Fruit fly (Drosophila melanogaster) whole organism, pupa: ENCODE results near the gene CG11398.

ENCODE experiments used
- CG13204 ChIP-seq: fragments of 200-800 bp; sonication (Bioruptor generic); optimal IDR thresholded peaks from 2 replicates; lab custom pipeline; 2018; ENCODE audit warnings: missing biosample characterization, mild to moderate bottlenecking, missing genetic modification characterization, moderate library complexity
- CG32121 ChIP-seq: fragments of 200-800 bp; sonication (Bioruptor generic); IDR thresholded peaks from 2 replicates; pipeline ENCODE4 v1.3.6; 2022; ENCODE audit warnings: missing biosample characterization, missing genetic modification characterization
- CG8159 ChIP-seq: fragments of 200-800 bp; sonication (Bioruptor generic); optimal IDR thresholded peaks from 3 replicates; lab custom pipeline; 2018; ENCODE audit warnings: missing biosample characterization, mild to moderate bottlenecking, missing genetic modification characterization, moderate library complexity
- CG8301 ChIP-seq: fragments of 200-800 bp; sonication (Bioruptor generic); optimal IDR thresholded peaks from 2 replicates; lab custom pipeline; 2018; ENCODE audit warnings: missing biosample characterization, mild to moderate bottlenecking, missing genetic modification characterization
- CG9948 ChIP-seq: fragments of 200-800 bp; sonication (Bioruptor generic); optimal IDR thresholded peaks from 2 replicates; lab custom pipeline; 2018; ENCODE audit warnings: missing biosample characterization, mild to moderate bottlenecking, missing genetic modification characterization, moderate library complexity
- EcR ChIP-seq: fragments of 200-800 bp; sonication (Bioruptor generic); optimal IDR thresholded peaks from 3 replicates; lab custom pipeline; 2019; ENCODE audit warnings: missing biosample characterization, missing genetic modification characterization, mild to moderate bottlenecking, moderate library complexity, missing genetic modification reagents
- Ets98B ChIP-seq: fragments of 200-800 bp; sonication (Bioruptor generic); IDR thresholded peaks from 2 replicates; pipeline ENCODE4 v1.3.6; 2022; ENCODE audit warnings: missing biosample characterization, missing genetic modification characterization
- Pif1A ChIP-seq: fragments of 200-800 bp; sonication (Bioruptor generic); optimal IDR thresholded peaks from 3 replicates; lab custom pipeline; 2016; ENCODE audit warnings: missing biosample characterization, missing genetic modification characterization
- Pif1B ChIP-seq: fragments of 200-800 bp; sonication (Bioruptor generic); optimal IDR thresholded peaks from 3 replicates; lab custom pipeline; 2016; ENCODE audit warnings: missing biosample characterization, missing genetic modification characterization
- gl ChIP-seq: fragments of 200-800 bp; sonication (Bioruptor generic); optimal IDR thresholded peaks from 2 replicates; lab custom pipeline; 2018; ENCODE audit warnings: missing biosample characterization, mild to moderate bottlenecking, missing genetic modification characterization
- rn ChIP-seq: fragments of 200-800 bp; sonication (Bioruptor generic); IDR thresholded peaks from 2 replicates; pipeline ENCODE4 v1.3.6; 2022; ENCODE audit warnings: missing biosample characterization, missing genetic modification characterization

- TF ChIP-seq Pif1B (GFP tag; lab: Kevin White, UChicago), result no peak
- no peak for TF ChIP-seq CG8301 (tag; lab: Kevin White, UChicago)
- TF ChIP-seq Pif1A, result no peak
- TF ChIP-seq Ets98B (GFP tag; lab: Robert Waterston, UW), result no peak
- no peak for TF ChIP-seq EcR (GFP tag; lab: Kevin White, UChicago)
- TF ChIP-seq CG8159 (tag; lab: Kevin White, UChicago), result no peak
- TF ChIP-seq CG32121, result no peak
- no peak for TF ChIP-seq CG13204 (GFP tag; lab: Kevin White, UChicago)
- TF ChIP-seq CG9948 (tag; lab: Kevin White, UChicago), result no peak
- TF ChIP-seq rn (GFP tag; lab: Robert Waterston, UW), result no peak
- TF ChIP-seq gl (tag; lab: Kevin White, UChicago), result no peak
Observed at dm6 chrX:1173564-1173963, 41.4 kb downstream of the CG11398 start.
